Fruit fly (Drosophila melanogaster) whole organism, embryonic: Measurements from ENCODE around the gene Creld.
A peak's percentile ranks its signal among the peaks of the same experiment; 100 is the strongest.

ENCODE experiments used
- CG10959 ChIP-seq: fragments of 200-800 bp; sonication (Bioruptor generic); IDR thresholded peaks from 2 replicates; pipeline ENCODE4 v1.3.6; 2022; ENCODE audit warnings: missing biosample characterization, missing genetic modification characterization
- CG11247 ChIP-seq: fragments of 200-800 bp; sonication (Bioruptor generic); IDR thresholded peaks from 2 replicates; pipeline ENCODE4 v1.3.6; 2022; ENCODE audit warnings: missing biosample characterization, missing genetic modification characterization
- CG11398 ChIP-seq: fragments of 200-800 bp; sonication (Bioruptor generic); optimal IDR thresholded peaks from 2 replicates; lab custom pipeline; 2016; ENCODE audit warnings: missing biosample characterization, missing genetic modification characterization
- CG11504 ChIP-seq: fragments of 200-800 bp; sonication (Bioruptor generic); optimal IDR thresholded peaks from 3 replicates; lab custom pipeline; 2019; ENCODE audit warnings: missing biosample characterization, mild to moderate bottlenecking, missing genetic modification characterization, moderate library complexity
- CG11696 ChIP-seq: fragments of 200-800 bp; sonication (Bioruptor generic); IDR thresholded peaks from 2 replicates; pipeline ENCODE4 v1.3.6; 2022; ENCODE audit warnings: missing biosample characterization, missing genetic modification characterization
- CG12299 ChIP-seq: fragments of 200-800 bp; sonication (Bioruptor generic); optimal IDR thresholded peaks from 2 replicates; lab custom pipeline; 2018; ENCODE audit warnings: missing biosample characterization, mild to moderate bottlenecking, missing genetic modification characterization
- CG13424 ChIP-seq: fragments of 200-800 bp; sonication (Bioruptor generic); optimal IDR thresholded peaks from 2 replicates; lab custom pipeline; 2019; ENCODE audit warnings: missing biosample characterization, mild to moderate bottlenecking, missing genetic modification characterization, moderate library complexity
- CG1603 ChIP-seq: fragments of 200-800 bp; sonication (Bioruptor generic); optimal IDR thresholded peaks from 2 replicates; lab custom pipeline; 2019; ENCODE audit warnings: missing biosample characterization, mild to moderate bottlenecking, missing genetic modification characterization, moderate library complexity
- CG17568 ChIP-seq: fragments of 200-800 bp; sonication (Bioruptor generic); optimal IDR thresholded peaks from 2 replicates; lab custom pipeline; 2018; ENCODE audit warnings: missing biosample characterization, mild to moderate bottlenecking, missing genetic modification characterization, moderate library complexity
- CG17612 ChIP-seq: fragments of 200-800 bp; sonication (Bioruptor generic); IDR thresholded peaks from 2 replicates; pipeline ENCODE4 v1.3.6; 2022; ENCODE audit warnings: missing biosample characterization, missing genetic modification characterization
- CG18619 ChIP-seq: fragments of 200-800 bp; sonication (Bioruptor generic); optimal IDR thresholded peaks from 3 replicates; lab custom pipeline; 2017; ENCODE audit warnings: missing biosample characterization, mild to moderate bottlenecking, missing genetic modification characterization
- CG2116 ChIP-seq: fragments of 200-800 bp; sonication (Bioruptor generic); optimal IDR thresholded peaks from 3 replicates; lab custom pipeline; 2018; ENCODE audit warnings: missing biosample characterization, mild to moderate bottlenecking, missing genetic modification characterization
- CG2120 ChIP-seq: fragments of 200-800 bp; sonication (Bioruptor generic); optimal IDR thresholded peaks from 3 replicates; lab custom pipeline; 2016; ENCODE audit warnings: missing biosample characterization, missing genetic modification characterization
- CG2678 ChIP-seq: fragments of 200-800 bp; sonication (Bioruptor generic); optimal IDR thresholded peaks from 3 replicates; lab custom pipeline; 2019; ENCODE audit warnings: missing biosample characterization, mild to moderate bottlenecking, missing genetic modification characterization, moderate library complexity
- CG32532 ChIP-seq: fragments of 200-800 bp; sonication (Bioruptor generic); IDR thresholded peaks from 2 replicates; pipeline ENCODE4 v1.3.6; 2022; ENCODE audit warnings: missing biosample characterization, missing genetic modification characterization
- CG32767 ChIP-seq: fragments of 200-800 bp; sonication (Bioruptor generic); IDR thresholded peaks from 2 replicates; pipeline ENCODE4 v1.3.6; 2022; ENCODE audit warnings: missing biosample characterization, missing genetic modification characterization
- CG4424 ChIP-seq: fragments of 200-800 bp; sonication (Bioruptor generic); optimal IDR thresholded peaks from 3 replicates; lab custom pipeline; 2016; ENCODE audit warnings: missing biosample characterization, missing genetic modification characterization
- CG5245 ChIP-seq: fragments of 200-800 bp; sonication (Bioruptor generic); optimal IDR thresholded peaks from 3 replicates; lab custom pipeline; 2016; ENCODE audit warnings: missing biosample characterization, missing genetic modification characterization
- CG8290 ChIP-seq, 3 experiments: fragments of 200-800 bp; sonication (Bioruptor generic); optimal IDR thresholded peaks; 2 replicates each; lab custom pipeline; 2016 to 2019; ENCODE audit warnings: missing biosample characterization in 3 of 3, missing genetic modification characterization in 3 of 3, mild to moderate bottlenecking in 2 of 3, moderate library complexity in 1 of 3
- CG9932 ChIP-seq: fragments of 200-800 bp; sonication (Bioruptor generic); IDR thresholded peaks from 2 replicates; pipeline ENCODE4 v1.3.6; 2022; ENCODE audit warnings: missing biosample characterization, missing genetic modification characterization
- D19A ChIP-seq: fragments of 200-800 bp; optimal IDR thresholded peaks from 3 replicates; lab custom pipeline; 2019; ENCODE audit warnings: missing biosample characterization, mild to moderate bottlenecking, missing genetic modification characterization, moderate library complexity
- D19B ChIP-seq: fragments of 200-800 bp; sonication (Bioruptor generic); optimal IDR thresholded peaks from 2 replicates; lab custom pipeline; 2017; ENCODE audit warnings: missing biosample characterization, mild to moderate bottlenecking, missing genetic modification characterization
- Deaf1 ChIP-seq: fragments of 200-800 bp; optimal IDR thresholded peaks from 3 replicates; lab custom pipeline; 2019; ENCODE audit warnings: missing biosample characterization, mild to moderate bottlenecking, missing genetic modification characterization, moderate library complexity
- Dll ChIP-seq: fragments of 200-800 bp; sonication (Bioruptor generic); IDR thresholded peaks from 4 replicates; pipeline ENCODE4 v1.3.6; 2022; ENCODE audit warnings: missing biosample characterization, missing genetic modification characterization; ENCODE audit not compliant: partially characterized antibody
- E2f2 ChIP-seq: fragments of 200-800 bp; sonication (Bioruptor generic); IDR thresholded peaks from 2 replicates; pipeline ENCODE4 v1.3.6; 2022; ENCODE audit warnings: missing biosample characterization, missing genetic modification characterization
- ERR ChIP-seq: fragments of 200-800 bp; sonication (Bioruptor generic); optimal IDR thresholded peaks from 2 replicates; lab custom pipeline; 2016; ENCODE audit warnings: missing biosample characterization, missing genetic modification characterization
- Fer1 ChIP-seq: fragments of 200-800 bp; sonication (Bioruptor generic); optimal IDR thresholded peaks from 2 replicates; lab custom pipeline; 2017; ENCODE audit warnings: missing biosample characterization, mild to moderate bottlenecking, missing genetic modification characterization
- Gsc ChIP-seq: fragments of 200-800 bp; sonication (Bioruptor generic); IDR thresholded peaks from 2 replicates; pipeline ENCODE4 v1.3.6; 2022; ENCODE audit warnings: missing biosample characterization, missing genetic modification characterization
- H2.0 ChIP-seq: fragments of 200-800 bp; sonication (Bioruptor generic); IDR thresholded peaks from 2 replicates; pipeline ENCODE4 v1.3.6; 2022; ENCODE audit warnings: missing biosample characterization, missing genetic modification characterization
- MBD-R2 ChIP-seq: fragments of 200-800 bp; sonication (Bioruptor generic); IDR thresholded peaks from 2 replicates; pipeline ENCODE4 v1.3.6; 2022; ENCODE audit warnings: missing biosample characterization, missing genetic modification characterization
- Mes4 ChIP-seq: fragments of 200-800 bp; sonication (Bioruptor generic); optimal IDR thresholded peaks from 2 replicates; lab custom pipeline; 2016; ENCODE audit warnings: missing biosample characterization, missing genetic modification characterization
- Oli ChIP-seq: fragments of 200-800 bp; sonication (Bioruptor generic); optimal IDR thresholded peaks from 2 replicates; lab custom pipeline; 2018; ENCODE audit warnings: missing biosample characterization, mild to moderate bottlenecking, missing genetic modification characterization, moderate library complexity
- Sox102F ChIP-seq: fragments of 200-800 bp; sonication (Bioruptor generic); optimal IDR thresholded peaks from 2 replicates; lab custom pipeline; 2018; ENCODE audit warnings: missing biosample characterization, mild to moderate bottlenecking, missing genetic modification characterization, moderate library complexity
- Vsx1 ChIP-seq: fragments of 200-800 bp; sonication (Bioruptor generic); optimal IDR thresholded peaks from 2 replicates; lab custom pipeline; 2017; ENCODE audit warnings: missing biosample characterization, mild to moderate bottlenecking, missing genetic modification characterization, missing genetic modification reagents
- bab2 ChIP-seq: fragments of 200-800 bp; sonication (Bioruptor generic); optimal IDR thresholded peaks from 2 replicates; lab custom pipeline; 2016; ENCODE audit warnings: missing biosample characterization, missing genetic modification characterization
- chinmo ChIP-seq: fragments of 200-800 bp; sonication (Bioruptor generic); IDR thresholded peaks from 4 replicates; pipeline ENCODE4 v1.3.6; 2022; ENCODE audit warnings: missing biosample characterization, missing genetic modification characterization; ENCODE audit not compliant: partially characterized antibody
- dmrt11E ChIP-seq: fragments of 200-800 bp; sonication (Bioruptor generic); optimal IDR thresholded peaks from 3 replicates; lab custom pipeline; 2018; ENCODE audit warnings: missing biosample characterization, mild to moderate bottlenecking, missing genetic modification characterization, moderate library complexity
- ranshi ChIP-seq: fragments of 200-800 bp; sonication (Bioruptor generic); IDR thresholded peaks from 2 replicates; pipeline ENCODE4 v1.3.6; 2022; ENCODE audit warnings: missing biosample characterization, missing genetic modification characterization
- rib ChIP-seq: fragments of 200-800 bp; sonication (Bioruptor generic); IDR thresholded peaks from 2 replicates; pipeline ENCODE4 v1.3.6; 2022; ENCODE audit warnings: missing biosample characterization, missing genetic modification characterization
- row ChIP-seq: fragments of 200-800 bp; sonication (Bioruptor generic); IDR thresholded peaks from 3 replicates; pipeline ENCODE4 v1.3.6; 2022; ENCODE audit warnings: missing biosample characterization, missing genetic modification characterization
- sens-2 ChIP-seq: fragments of 200-800 bp; sonication (Bioruptor generic); IDR thresholded peaks from 2 replicates; pipeline ENCODE4 v1.3.6; 2022; ENCODE audit warnings: missing biosample characterization, missing genetic modification characterization
- slp2 ChIP-seq: fragments of 200-800 bp; sonication (Bioruptor generic); optimal IDR thresholded peaks from 2 replicates; lab custom pipeline; 2016; ENCODE audit warnings: missing biosample characterization, missing genetic modification characterization
- sna ChIP-seq: fragments of 200-800 bp; sonication (Bioruptor generic); IDR thresholded peaks from 2 replicates; pipeline ENCODE4 v1.3.6; 2022; ENCODE audit warnings: missing biosample characterization, missing genetic modification characterization; ENCODE audit not compliant: partially characterized antibody
- sqz ChIP-seq: fragments of 200-800 bp; sonication (Bioruptor generic); optimal IDR thresholded peaks from 3 replicates; lab custom pipeline; 2018; ENCODE audit warnings: missing biosample characterization, mild to moderate bottlenecking, missing genetic modification characterization
- stwl ChIP-seq: fragments of 200-800 bp; sonication (Bioruptor generic); optimal IDR thresholded peaks from 3 replicates; lab custom pipeline; 2018; ENCODE audit warnings: missing biosample characterization, mild to moderate bottlenecking, missing genetic modification characterization, moderate library complexity
- twi ChIP-seq: fragments of 200-800 bp; optimal IDR thresholded peaks from 2 replicates; lab custom pipeline; 2019; ENCODE audit warnings: missing biosample characterization, mild to moderate bottlenecking, missing genetic modification characterization, moderate library complexity
- vfl ChIP-seq: fragments of 200-800 bp; sonication (Bioruptor generic); optimal IDR thresholded peaks from 2 replicates; lab custom pipeline; 2016; ENCODE audit warnings: missing biosample characterization, missing genetic modification characterization
- vvl ChIP-seq: fragments of 200-800 bp; sonication (Bioruptor generic); IDR thresholded peaks from 2 replicates; pipeline ENCODE4 v1.3.6; 2022; ENCODE audit warnings: missing biosample characterization, missing genetic modification characterization
- wor ChIP-seq: fragments of 200-800 bp; sonication (Bioruptor generic); IDR thresholded peaks from 2 replicates; pipeline ENCODE4 v1.3.6; 2022; ENCODE audit warnings: missing biosample characterization, missing genetic modification characterization

Gene Creld

DNA sequence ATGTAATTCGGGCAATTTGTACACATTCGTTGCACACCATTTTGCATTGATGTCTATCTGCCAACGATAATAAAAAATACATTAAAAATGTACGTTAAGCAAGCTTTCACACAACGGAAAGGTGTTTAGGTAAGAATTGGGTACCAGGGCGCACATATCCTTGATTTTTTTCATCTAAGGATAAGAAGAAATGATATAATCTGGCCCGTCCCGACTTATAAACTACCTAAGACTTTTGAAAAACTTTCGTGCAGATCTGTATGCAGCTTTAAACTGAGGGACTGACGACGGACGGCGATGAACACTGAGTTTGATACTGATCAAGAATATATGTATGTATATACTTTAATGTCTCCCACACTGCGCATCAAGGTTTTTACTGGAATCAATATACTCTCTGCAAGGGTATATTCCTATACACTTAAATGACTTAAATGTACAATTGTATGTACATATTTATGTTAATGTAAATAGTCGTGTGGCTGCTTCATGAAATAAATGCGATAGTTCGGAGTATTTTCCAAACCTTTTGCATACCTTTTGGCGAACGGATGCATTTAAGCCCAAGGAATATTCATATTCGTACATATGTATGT, 36.7 kb upstream of the Creld start, which contains the start of gene Cda5 (continued):
- no peak for TF ChIP-seq CG5245
- no peak for TF ChIP-seq Fer1 (GFP tag; lab: Kevin White, UChicago)
- TF ChIP-seq Deaf1 (tag; lab: Kevin White, UChicago): no peak
- TF ChIP-seq CG11398 (GFP tag; lab: Kevin White, UChicago): no peak
- TF ChIP-seq CG2120 (GFP tag; lab: Kevin White, UChicago): no peak
- no peak for TF ChIP-seq vvl
- 0 out of 4 replicates have a peak, but pooled peaks have one; percentile 14 for TF ChIP-seq chinmo
- TF ChIP-seq stwl: peak; percentile 9
- TF ChIP-seq CG2116 (GFP tag; lab: Kevin White, UChicago): no peak
- no peak for TF ChIP-seq E2f2 (GFP tag; lab: Robert Waterston, UW)
- no peak for TF ChIP-seq H2.0
- TF ChIP-seq sna: 0 out of 2 replicates have a peak, but pooled peaks have one; percentile 18
- TF ChIP-seq Oli (tag; lab: Kevin White, UChicago): no peak
- no peak for TF ChIP-seq sens-2 (GFP tag; lab: Robert Waterston, UW)
- no peak for TF ChIP-seq CG18619 (GFP tag; lab: Kevin White, UChicago)
- no peak for TF ChIP-seq CG11504 (tag; lab: Kevin White, UChicago)
- no peak for TF ChIP-seq CG2678 (tag; lab: Kevin White, UChicago)
- TF ChIP-seq dmrt11E (tag; lab: Kevin White, UChicago): no peak
- no peak for TF ChIP-seq CG32532 (GFP tag; lab: Robert Waterston, UW)
- no peak for TF ChIP-seq bab2 (GFP tag; lab: Kevin White, UChicago)
- no peak for TF ChIP-seq CG13424 (tag; lab: Kevin White, UChicago)
- peak; percentile 85 for TF ChIP-seq D19A
- TF ChIP-seq CG11247 (GFP tag; lab: Robert Waterston, UW): no peak
- no peak for TF ChIP-seq Sox102F
- no peak for TF ChIP-seq MBD-R2
- no peak for TF ChIP-seq slp2 (GFP tag; lab: Kevin White, UChicago)
- TF ChIP-seq CG12299 (tag; lab: Kevin White, UChicago): no peak
- no peak for TF ChIP-seq CG8290 (GFP tag; optimal IDR thresholded peaks at IDR 0.05; lab: Kevin White, UChicago)
- peak in 1 of 2 experiments; percentile 15 for TF ChIP-seq CG8290 (tag; optimal IDR thresholded peaks at IDR 0.05; lab: Kevin White, UChicago)
- 0 out of 4 replicates have a peak, but pooled peaks have one; percentile 24 for TF ChIP-seq Dll
- no peak for TF ChIP-seq CG10959 (GFP tag; lab: Robert Waterston, UW)
- peak; percentile 28; the same call in 1 of the 3 replicates for TF ChIP-seq row (GFP tag; lab: Robert Waterston, UW)
- no peak for TF ChIP-seq Mes4 (GFP tag; lab: Kevin White, UChicago)

- TF ChIP-seq vfl (GFP tag; lab: Kevin White, UChicago) (no peak), CG1603 (peak; percentile 25), twi (tag; lab: Kevin White, UChicago) (peak; percentile 82), sqz (GFP tag; lab: Kevin White, UChicago) (no peak), Vsx1 (GFP tag; lab: Kevin White, UChicago) (no peak), CG17568 (GFP tag; lab: Kevin White, UChicago) (peak; percentile 2), CG4424 (GFP tag; lab: Kevin White, UChicago) (no peak), H2.0 (no peak), D19B (GFP tag; lab: Kevin White, UChicago) (no peak), CG9932 (GFP tag; lab: Robert Waterston, UW) (no peak), CG11696 (GFP tag; lab: Robert Waterston, UW) (no peak), rib (GFP tag; lab: Robert Waterston, UW) (peak; percentile 78), Gsc (GFP tag; lab: Robert Waterston, UW) (no peak), ERR (GFP tag; lab: Kevin White, UChicago) (no peak), wor (GFP tag; lab: Robert Waterston, UW) (no peak), ranshi (no peak), CG32767 (GFP tag; lab: Robert Waterston, UW) (no peak), CG17612 (GFP tag; lab: Robert Waterston, UW) (no peak)
Observed at dm6 chr2L:66369-67278, 35.6 kb upstream of the Creld start, which contains the start of gene dbr. Gene dbr, plus strand, starts transcription at chr2L:66482.
